Fruit fly (Drosophila melanogaster): Measurements from ENCODE around the gene Mst84Db.

The Mst84Db gene

dm6 chr3R:7326200-7326599 is 39.2 kb downstream of the Mst84Db start:
- TF ChIP-seq CG4854 (GFP tag; optimal IDR thresholded peaks at IDR 0.05) (no peak), ac (GFP tag; optimal IDR thresholded peaks at IDR 0.05) (no peak), Sox102F (GFP tag; optimal IDR thresholded peaks at IDR 0.05) (no peak), emc (GFP tag; optimal IDR thresholded peaks at IDR 0.05) (no peak), CG9215 (GFP tag; IDR thresholded peaks at IDR 0.05) (no peak), Hsf (GFP tag; optimal IDR thresholded peaks at IDR 0.05) (no peak), gro (GFP tag; optimal IDR thresholded peaks at IDR 0.05) (no peak), CG11456 (GFP tag; IDR thresholded peaks at IDR 0.05) (no peak), CG8290 (GFP tag; optimal IDR thresholded peaks at IDR 0.05) (no peak), CG8290 (tag; optimal IDR thresholded peaks at IDR 0.05) (no peak), YL-1 (GFP tag; optimal IDR thresholded peaks at IDR 0.05) (no peak), nmo (GFP tag; optimal IDR thresholded peaks at IDR 0.05) (no peak), CG6654 (GFP tag; optimal IDR thresholded peaks at IDR 0.05) (no peak), CG14860 (GFP tag; IDR thresholded peaks at IDR 0.05; ENCODE audit: partially characterized antibody) (no peak), HLH4C (GFP tag; IDR thresholded peaks at IDR 0.05; ENCODE audit: partially characterized antibody) (no peak), vvl (GFP tag; IDR thresholded peaks at IDR 0.05) (no peak), vfl (GFP tag; optimal IDR thresholded peaks at IDR 0.05) (no peak), ems (GFP tag; optimal IDR thresholded peaks at IDR 0.05) (no peak), CG30020 (tag; optimal IDR thresholded peaks at IDR 0.05) (no peak), CG7987 (GFP tag; optimal IDR thresholded peaks at IDR 0.05) (no peak), Hand (GFP tag; optimal IDR thresholded peaks at IDR 0.05) (no peak)

DNA sequence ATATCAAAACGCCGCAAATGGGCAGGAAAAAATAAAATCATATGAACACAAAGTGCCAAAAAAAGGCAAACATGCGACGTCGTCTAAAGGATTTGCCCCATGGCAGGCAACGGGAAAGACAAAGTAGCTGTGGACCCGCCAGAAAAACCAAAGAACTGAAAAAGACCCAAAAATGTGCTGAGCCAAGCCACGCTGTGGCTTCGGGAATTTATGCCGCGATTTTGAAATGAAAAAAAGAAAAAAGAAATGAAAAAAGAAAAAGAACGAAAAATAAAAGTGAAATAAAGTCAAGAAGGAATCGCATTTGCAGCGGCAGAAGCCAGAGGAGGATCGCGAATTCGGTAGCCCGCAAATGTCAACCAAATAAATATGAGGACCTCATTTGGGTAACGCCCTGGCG is 42.9 kb downstream of the Mst84Db start:
- TF ChIP-seq Deaf1 (tag; optimal IDR thresholded peaks at IDR 0.05): no peak
- no peak for TF ChIP-seq eve (GFP tag; optimal IDR thresholded peaks at IDR 0.05)
- TF ChIP-seq CG33213 (GFP tag; optimal IDR thresholded peaks at IDR 0.05): no peak
- TF ChIP-seq CG34376 (GFP tag; optimal IDR thresholded peaks at IDR 0.05): no peak
- no peak for TF ChIP-seq Usf (GFP tag; optimal IDR thresholded peaks at IDR 0.05)
- no peak for TF ChIP-seq CG4404 (GFP tag; IDR thresholded peaks at IDR 0.05)
- no peak for TF ChIP-seq cas (GFP tag; IDR thresholded peaks at IDR 0.05)
- no peak for TF ChIP-seq CG31388 (GFP tag; optimal IDR thresholded peaks at IDR 0.05)
- TF ChIP-seq CG17385 (GFP tag; optimal IDR thresholded peaks at IDR 0.05): no peak
- TF ChIP-seq Gug (GFP tag; IDR thresholded peaks at IDR 0.05): no peak
- TF ChIP-seq p53 (GFP tag; optimal IDR thresholded peaks at IDR 0.05): no peak

DNA sequence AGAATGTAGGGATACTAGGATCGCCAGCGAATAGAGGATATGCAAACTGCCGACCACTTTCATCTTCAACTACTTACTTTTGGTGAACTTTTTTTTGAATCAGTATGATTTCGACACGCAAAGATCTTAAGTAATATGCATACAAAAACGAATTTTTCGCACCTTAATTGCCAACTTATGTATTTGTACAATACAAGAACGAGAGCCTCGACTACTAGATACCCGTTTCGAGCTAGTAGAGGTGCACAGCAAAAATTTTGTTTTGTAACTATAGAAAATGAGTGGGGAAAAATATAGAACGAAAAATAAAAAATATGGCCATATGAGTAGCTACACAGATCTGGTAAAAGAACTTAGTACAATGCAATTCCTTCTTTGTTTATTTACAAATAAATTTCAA is 48.3 kb downstream of the Mst84Db start, which contains the start of gene CG10029:
TSS of gene CG10029 (minus strand) at position 101 of the 400 bp plus-strand sequence.
- TF ChIP-seq CG12769 (tag; optimal IDR thresholded peaks at IDR 0.05): no peak
- TF ChIP-seq MBD-R2 (GFP tag; IDR thresholded peaks at IDR 0.05): no peak
- TF ChIP-seq cato (GFP tag; optimal IDR thresholded peaks at IDR 0.05; ENCODE audit: borderline replicate concordance): no peak
- TF ChIP-seq Sin3A (optimal IDR thresholded peaks at IDR 0.05): no peak
- TF ChIP-seq CG4404 (GFP tag; IDR thresholded peaks at IDR 0.05): no peak
- TF ChIP-seq Nf-YA (GFP tag; IDR thresholded peaks at IDR 0.05): no peak
- TF ChIP-seq CG30431 (GFP tag; optimal IDR thresholded peaks at IDR 0.05): no peak
- TF ChIP-seq zen (tag; optimal IDR thresholded peaks at IDR 0.05): no peak
- no peak for TF ChIP-seq trh (GFP tag; optimal IDR thresholded peaks at IDR 0.05)
- no peak for TF ChIP-seq ERR (GFP tag; optimal IDR thresholded peaks at IDR 0.05)
- no peak for TF ChIP-seq CG4424 (GFP tag; optimal IDR thresholded peaks at IDR 0.05)
- no peak for TF ChIP-seq pzg (GFP tag; optimal IDR thresholded peaks at IDR 0.05)
- no peak for TF ChIP-seq Dip2 (GFP tag; IDR thresholded peaks at IDR 0.05)
- no peak for TF ChIP-seq CG9609 (GFP tag; optimal IDR thresholded peaks at IDR 0.05)
- TF ChIP-seq cad (GFP tag; optimal IDR thresholded peaks at IDR 0.05): no peak
